Fruit fly (Drosophila melanogaster): ENCODE measurements around the gene CG2116.

CG2116 gene

dm6 chrX:8145501-8146157 lies 16.0 kb downstream of the CG2116 start, which contains the start of the genes alpha-PheRS and CG2129 (continued):
- TF ChIP-seq CG4424 (GFP tag; optimal IDR thresholded peaks at IDR 0.05) (no peak), zf30C (GFP tag; optimal IDR thresholded peaks at IDR 0.05) (no peak), kni (GFP tag; optimal IDR thresholded peaks at IDR 0.05) (no peak), Neu2 (GFP tag; optimal IDR thresholded peaks at IDR 0.05; ENCODE audit: borderline replicate concordance) (no peak), CG12104 (GFP tag; optimal IDR thresholded peaks at IDR 0.05) (no peak), ems (GFP tag; optimal IDR thresholded peaks at IDR 0.05) (no peak), tll (GFP tag; optimal IDR thresholded peaks at IDR 0.05) (no peak), Dip2 (GFP tag; IDR thresholded peaks at IDR 0.05) (no peak), CG10654 (GFP tag; optimal IDR thresholded peaks at IDR 0.05) (no peak)

- TF ChIP-seq corto (GFP tag; optimal IDR thresholded peaks at IDR 0.05) (no peak), trh (GFP tag; optimal IDR thresholded peaks at IDR 0.05) (no peak), CG3726 (GFP tag; IDR thresholded peaks at IDR 0.05) (no peak), CG17612 (GFP tag; IDR thresholded peaks at IDR 0.05) (no peak), pho (GFP tag; optimal IDR thresholded peaks at IDR 0.05) (no peak), CG9932 (GFP tag; IDR thresholded peaks at IDR 0.05) (no peak), Ada2b (GFP tag; IDR thresholded peaks at IDR 0.05) (no peak), CG9876 (GFP tag; optimal IDR thresholded peaks at IDR 0.05) (no peak), stc (GFP tag; IDR thresholded peaks at IDR 0.05) (no peak)
These were observed 18.0 kb downstream of the CG2116 start, which contains the start of gene CG15336 for dm6 chrX:8147649-8148048. TSS of gene CG15336 (plus strand) at chrX:8147949.

dm6 chrX:8148556-8148955 lies 18.9 kb downstream of the CG2116 start, which contains the start of gene CG10959:
TSS of gene CG10959 (plus strand) at chrX:8148783.
- TF ChIP-seq CG18011 (GFP tag; optimal IDR thresholded peaks at IDR 0.05) (peak; percentile 23), gfzf (GFP tag; optimal IDR thresholded peaks at IDR 0.05) (peak; percentile 17), lbe (GFP tag; optimal IDR thresholded peaks at IDR 0.05) (no peak), sens-2 (GFP tag; IDR thresholded peaks at IDR 0.05) (peak; percentile 51), CG12299 (tag; optimal IDR thresholded peaks at IDR 0.05) (no peak), CG3407 (GFP tag; optimal IDR thresholded peaks at IDR 0.05) (no peak), insv (GFP tag; optimal IDR thresholded peaks at IDR 0.05) (peak in 1 of 2 experiments; percentile 10), amos (GFP tag; IDR thresholded peaks at IDR 0.05; ENCODE audit: partially characterized antibody) (peak; percentile 32; the same call in 1 of the 2 replicates), Ets65A (GFP tag) (no peak), sens (GFP tag) (peak; percentile 86), ab (GFP tag; optimal IDR thresholded peaks at IDR 0.05) (no peak), CG8281 (tag; optimal IDR thresholded peaks at IDR 0.05) (no peak), CG12391 (tag; optimal IDR thresholded peaks at IDR 0.05) (no peak), nau (GFP tag; optimal IDR thresholded peaks at IDR 0.05) (no peak), CG16863 (GFP tag; optimal IDR thresholded peaks at IDR 0.05) (no peak), Ets97D (GFP tag; optimal IDR thresholded peaks at IDR 0.05) (no peak), br (optimal IDR thresholded peaks at IDR 0.05) (no peak), pzg (GFP tag; optimal IDR thresholded peaks at IDR 0.05) (peak; percentile 41), ac (GFP tag; optimal IDR thresholded peaks at IDR 0.05) (no peak), CG15479 (GFP tag; optimal IDR thresholded peaks at IDR 0.05) (no peak), CG11093 (GFP tag; IDR thresholded peaks at IDR 0.05) (no peak), CG9817 (tag; optimal IDR thresholded peaks at IDR 0.05) (no peak), CG14710 (tag; optimal IDR thresholded peaks at IDR 0.05) (peak; percentile 33), CG4617 (GFP tag; optimal IDR thresholded peaks at IDR 0.05; ENCODE audit: borderline replicate concordance) (peak; percentile 37), Opbp (GFP tag; IDR thresholded peaks at IDR 0.05; ENCODE audit: partially characterized antibody) (no peak), CG8478 (optimal IDR thresholded peaks at IDR 0.05) (no peak), ash1 (GFP tag; optimal IDR thresholded peaks at IDR 0.05) (no peak), CG13624 (GFP tag; optimal IDR thresholded peaks at IDR 0.05) (no peak), dati (GFP tag; IDR thresholded peaks at IDR 0.05) (no peak), CG17328 (GFP tag; IDR thresholded peaks at IDR 0.05) (no peak), rib (GFP tag; IDR thresholded peaks at IDR 0.05) (no peak)
